Worm (Caenorhabditis elegans) whole organism, late embryonic: Measurements from ENCODE around the gene nhr-108.

Experiments
- Y22D7AL.16 ChIP-seq: sonication (generic microtip); optimal IDR thresholded peaks from 2 replicates; lab custom pipeline; 2016; ENCODE audit warnings: missing genetic modification characterization, missing compliant biosample characterization
- ama-1 ChIP-seq: fragments of 150-350 bp; optimal IDR thresholded peaks from 2 replicates; lab custom pipeline; 2014
- eyg-1 ChIP-seq: sonication (generic microtip); optimal IDR thresholded peaks from 2 replicates; lab custom pipeline; 2016; ENCODE audit warnings: missing genotype, missing genetic modification characterization, missing compliant biosample characterization
- fkh-10 ChIP-seq: fragments of 150-350 bp; optimal IDR thresholded peaks from 2 replicates; lab custom pipeline; 2014; ENCODE audit warnings: missing biosample characterization, missing genetic modification reagents, missing genetic modification characterization
- hlh-13 ChIP-seq: fragments of 200-800 bp; sonication (Bioruptor generic); optimal IDR thresholded peaks from 2 replicates; lab custom pipeline; 2018; ENCODE audit warnings: mild to moderate bottlenecking, missing genetic modification characterization, missing compliant biosample characterization
- lin-11 ChIP-seq: fragments of 200-800 bp; sonication (Bioruptor generic); optimal IDR thresholded peaks from 2 replicates; lab custom pipeline; 2018; ENCODE audit warnings: mild to moderate bottlenecking, missing genetic modification characterization, missing compliant biosample characterization
- nhr-11 ChIP-seq: fragments of 150-350 bp; optimal IDR thresholded peaks from 2 replicates; lab custom pipeline; 2014; ENCODE audit warnings: missing biosample characterization, missing genetic modification characterization
- pag-3 ChIP-seq: sonication (generic microtip); optimal IDR thresholded peaks from 2 replicates; lab custom pipeline; 2016; ENCODE audit warnings: missing compliant biosample characterization, missing genetic modification characterization, borderline replicate concordance
- pha-2 ChIP-seq: sonication (generic microtip); optimal IDR thresholded peaks from 2 replicates; lab custom pipeline; 2017; ENCODE audit warnings: mild to moderate bottlenecking, missing genetic modification characterization, missing compliant biosample characterization

DNA sequence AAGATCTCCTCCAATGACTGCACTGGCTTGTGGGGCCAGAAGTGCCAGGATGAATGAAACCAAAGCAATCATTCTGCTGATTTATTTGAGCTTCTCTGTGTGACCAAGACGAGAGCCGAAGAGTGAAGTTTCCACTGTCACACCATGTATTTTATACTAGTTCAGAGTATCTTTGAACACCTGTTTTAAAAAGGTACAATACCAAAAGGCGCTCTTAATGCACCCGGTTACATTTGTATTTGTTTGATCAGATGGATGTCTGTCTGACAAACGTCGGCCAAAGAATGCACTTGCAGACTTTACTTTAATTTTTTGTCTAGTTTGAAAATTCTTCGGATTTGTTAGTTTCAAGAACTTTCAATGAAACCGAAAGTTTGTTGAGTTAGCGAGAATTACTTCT lies 4.0 kb downstream of the nhr-108 start, which contains the start of gene F35E8.10:
- no peak for TF ChIP-seq Y22D7AL.16 (tag; lab: Kevin White, UChicago)
- TF ChIP-seq lin-11: no peak
- TF ChIP-seq fkh-10 (GFP tag; lab: Kevin White, UChicago): no peak
- no peak for TF ChIP-seq hlh-13 (GFP tag; lab: Kevin White, UChicago)
- no peak for TF ChIP-seq ama-1 (lab: Kevin White, UChicago)
- TF ChIP-seq pha-2 (tag; lab: Kevin White, UChicago): no peak
- TF ChIP-seq nhr-11 (tag; lab: Kevin White, UChicago): no peak
- TF ChIP-seq eyg-1 (tag; lab: Kevin White, UChicago): no peak
- no peak for TF ChIP-seq pag-3 (tag; lab: Kevin White, UChicago)
